Worm (Caenorhabditis elegans): ENCODE results near the gene gadr-4.

- TF ChIP-seq nhr-10 (tag; optimal IDR thresholded peaks at IDR 0.05) (no peak), blmp-1 (tag; optimal IDR thresholded peaks at IDR 0.05; ENCODE audit: insufficient read depth) (no peak), nhr-77 (tag; optimal IDR thresholded peaks at IDR 0.05) (no peak), ceh-82 (tag; optimal IDR thresholded peaks at IDR 0.05) (no peak), lin-13 (GFP tag; optimal IDR thresholded peaks at IDR 0.05) (no peak), R02D3.7 (tag; optimal IDR thresholded peaks at IDR 0.05) (no peak), lin-11 (tag; optimal IDR thresholded peaks at IDR 0.05) (no peak), nhr-25 (tag; optimal IDR thresholded peaks at IDR 0.05) (no peak), nhr-12 (tag; optimal IDR thresholded peaks at IDR 0.05) (no peak), unc-62 (GFP tag; optimal IDR thresholded peaks at IDR 0.05) (no peak), snpc-4 (tag; optimal IDR thresholded peaks at IDR 0.05) (no peak), ama-1 (optimal IDR thresholded peaks at IDR 0.05) (no peak), sma-3 (GFP tag; optimal IDR thresholded peaks at IDR 0.05) (no peak), lin-39 (tag; optimal IDR thresholded peaks at IDR 0.05) (no peak)
Observed at ce11 chrII:4011518-4011917, 50.9 kb downstream of the gadr-4 start.

All from whole organism, L2 larva.